Worm (Caenorhabditis elegans) whole organism, late embryonic: ENCODE results near the gene cpin-1.

Experiments
- C08G9.2 ChIP-seq: sonication (generic microtip); optimal IDR thresholded peaks from 2 replicates; lab custom pipeline; 2016; ENCODE audit warnings: mild to moderate bottlenecking, missing genetic modification characterization, moderate library complexity, missing compliant biosample characterization
- C38D4.7 ChIP-seq: fragments of 200-800 bp; sonication (Bioruptor generic); optimal IDR thresholded peaks from 2 replicates; lab custom pipeline; 2018; ENCODE audit warnings: mild to moderate bottlenecking, missing genetic modification characterization, moderate library complexity, missing compliant biosample characterization
- F13H6.1 ChIP-seq: sonication (generic microtip); optimal IDR thresholded peaks from 2 replicates; lab custom pipeline; 2016; ENCODE audit warnings: missing genetic modification characterization, missing compliant biosample characterization
- K02D7.2 ChIP-seq: sonication (generic microtip); optimal IDR thresholded peaks from 2 replicates; lab custom pipeline; 2017; ENCODE audit warnings: mild to moderate bottlenecking, missing genetic modification characterization, missing compliant biosample characterization
- Y22D7AL.16 ChIP-seq: sonication (generic microtip); optimal IDR thresholded peaks from 2 replicates; lab custom pipeline; 2016; ENCODE audit warnings: missing genetic modification characterization, missing compliant biosample characterization
- ama-1 ChIP-seq: fragments of 150-350 bp; optimal IDR thresholded peaks from 2 replicates; lab custom pipeline; 2014
- ceh-14 ChIP-seq: sonication (generic microtip); optimal IDR thresholded peaks from 2 replicates; lab custom pipeline; 2016; ENCODE audit warnings: missing genotype, missing genetic modification characterization, missing compliant biosample characterization
- ceh-18 ChIP-seq: sonication (generic microtip); optimal IDR thresholded peaks from 2 replicates; lab custom pipeline; 2016; ENCODE audit warnings: missing genetic modification characterization, missing compliant biosample characterization
- ceh-2 ChIP-seq: sonication (generic microtip); optimal IDR thresholded peaks from 2 replicates; lab custom pipeline; 2016; ENCODE audit warnings: missing genotype, missing genetic modification characterization, missing compliant biosample characterization
- ceh-31 ChIP-seq: sonication (generic microtip); optimal IDR thresholded peaks from 2 replicates; lab custom pipeline; 2016; ENCODE audit warnings: missing genetic modification characterization, missing compliant biosample characterization
- ceh-45 ChIP-seq: fragments of 200-800 bp; sonication (Bioruptor generic); IDR thresholded peaks from 2 replicates; pipeline ENCODE4 v1.3.6; 2022; ENCODE audit warnings: missing genetic modification reagents, missing genetic modification characterization, missing compliant biosample characterization
- ceh-48 ChIP-seq: sonication (generic microtip); optimal IDR thresholded peaks from 2 replicates; lab custom pipeline; 2016; ENCODE audit warnings: missing genetic modification characterization, inconsistent platforms, missing compliant biosample characterization
- ceh-6 ChIP-seq: fragments of 200-800 bp; sonication (Bioruptor generic); optimal IDR thresholded peaks from 2 replicates; lab custom pipeline; 2018; ENCODE audit warnings: mild to moderate bottlenecking, missing genetic modification characterization, missing compliant biosample characterization
- ceh-9 ChIP-seq: sonication (generic microtip); optimal IDR thresholded peaks from 2 replicates; lab custom pipeline; 2016; ENCODE audit warnings: mild to moderate bottlenecking, missing genetic modification characterization, inconsistent platforms, missing compliant biosample characterization
- dve-1 ChIP-seq: sonication (generic microtip); optimal IDR thresholded peaks from 2 replicates; lab custom pipeline; 2017; ENCODE audit warnings: antibody characterized with exemption, mild to moderate bottlenecking, missing genetic modification characterization, missing compliant biosample characterization
- elt-4 ChIP-seq: sonication (generic microtip); optimal IDR thresholded peaks from 2 replicates; lab custom pipeline; 2016; ENCODE audit warnings: missing genetic modification characterization, missing compliant biosample characterization
- ets-4 ChIP-seq: sonication (generic microtip); optimal IDR thresholded peaks from 2 replicates; lab custom pipeline; 2016; ENCODE audit warnings: missing genetic modification characterization, missing compliant biosample characterization
- fax-1 ChIP-seq: sonication (generic microtip); optimal IDR thresholded peaks from 2 replicates; lab custom pipeline; 2016; ENCODE audit warnings: missing genotype, missing genetic modification characterization, missing compliant biosample characterization
- fkh-6 ChIP-seq: sonication (generic microtip); optimal IDR thresholded peaks from 2 replicates; lab custom pipeline; 2016; ENCODE audit warnings: missing genetic modification characterization, missing compliant biosample characterization
- gmeb-2 ChIP-seq: sonication (generic microtip); optimal IDR thresholded peaks from 2 replicates; lab custom pipeline; 2016; ENCODE audit warnings: missing genetic modification characterization, inconsistent platforms, missing compliant biosample characterization
- hlh-13 ChIP-seq: fragments of 200-800 bp; sonication (Bioruptor generic); optimal IDR thresholded peaks from 2 replicates; lab custom pipeline; 2018; ENCODE audit warnings: mild to moderate bottlenecking, missing genetic modification characterization, missing compliant biosample characterization
- hlh-15 ChIP-seq: sonication (generic microtip); optimal IDR thresholded peaks from 2 replicates; lab custom pipeline; 2016; ENCODE audit warnings: missing genetic modification characterization, missing compliant biosample characterization
- hlh-30 ChIP-seq: sonication (generic microtip); optimal IDR thresholded peaks from 2 replicates; lab custom pipeline; 2017; ENCODE audit warnings: antibody characterized with exemption, missing genetic modification characterization, missing compliant biosample characterization; ENCODE audit not compliant: insufficient read depth
- hlh-6 ChIP-seq: sonication (generic microtip); optimal IDR thresholded peaks from 2 replicates; lab custom pipeline; 2016; ENCODE audit warnings: missing genotype, missing genetic modification characterization, missing compliant biosample characterization
- hlh-8 ChIP-seq: sonication (generic microtip); optimal IDR thresholded peaks from 2 replicates; lab custom pipeline; 2016; ENCODE audit warnings: missing genotype, missing genetic modification characterization, missing compliant biosample characterization
- lim-6 ChIP-seq: sonication (generic microtip); optimal IDR thresholded peaks from 2 replicates; lab custom pipeline; 2016; ENCODE audit warnings: missing genetic modification characterization, missing compliant biosample characterization
- lin-11 ChIP-seq: fragments of 200-800 bp; sonication (Bioruptor generic); optimal IDR thresholded peaks from 2 replicates; lab custom pipeline; 2018; ENCODE audit warnings: mild to moderate bottlenecking, missing genetic modification characterization, missing compliant biosample characterization
- mec-3 ChIP-seq: sonication (generic microtip); optimal IDR thresholded peaks from 2 replicates; lab custom pipeline; 2016; ENCODE audit warnings: borderline replicate concordance, missing genetic modification characterization, missing compliant biosample characterization
- nfya-1 ChIP-seq: sonication (generic microtip); optimal IDR thresholded peaks from 2 replicates; lab custom pipeline; 2017; ENCODE audit warnings: missing genetic modification characterization, mild to moderate bottlenecking, missing compliant biosample characterization, antibody characterized with exemption, moderate library complexity
- nhr-11 ChIP-seq: fragments of 150-350 bp; optimal IDR thresholded peaks from 2 replicates; lab custom pipeline; 2014; ENCODE audit warnings: missing biosample characterization, missing genetic modification characterization
- nhr-232 ChIP-seq: sonication (generic microtip); optimal IDR thresholded peaks from 2 replicates; lab custom pipeline; 2016; ENCODE audit warnings: missing genetic modification characterization, missing compliant biosample characterization
- pat-9 ChIP-seq: fragments of 200-800 bp; sonication (Bioruptor generic); optimal IDR thresholded peaks from 2 replicates; lab custom pipeline; 2018; ENCODE audit warnings: mild to moderate bottlenecking, missing genetic modification characterization, moderate library complexity, missing compliant biosample characterization
- pha-4 ChIP-seq: fragments of 150-350 bp; optimal IDR thresholded peaks from 2 replicates; lab custom pipeline; 2018; ENCODE audit warnings: missing biosample characterization, missing genetic modification reagents, missing genetic modification characterization
- pqm-1 ChIP-seq: sonication (generic microtip); optimal IDR thresholded peaks from 2 replicates; lab custom pipeline; 2016; ENCODE audit warnings: missing genetic modification characterization, missing compliant biosample characterization
- pros-1 ChIP-seq: fragments of 150-350 bp; optimal IDR thresholded peaks from 2 replicates; lab custom pipeline; 2014; ENCODE audit warnings: missing biosample characterization, missing genetic modification reagents, missing genetic modification characterization
- ref-2 ChIP-seq: sonication (generic microtip); optimal IDR thresholded peaks from 2 replicates; lab custom pipeline; 2016; ENCODE audit warnings: missing genetic modification characterization, missing compliant biosample characterization
- sdc-2 ChIP-seq: sonication (generic microtip); optimal IDR thresholded peaks from 2 replicates; lab custom pipeline; 2016; ENCODE audit warnings: missing genotype, missing genetic modification characterization, missing compliant biosample characterization
- syd-9 ChIP-seq: sonication (generic microtip); optimal IDR thresholded peaks from 2 replicates; lab custom pipeline; 2016; ENCODE audit warnings: mild to moderate bottlenecking, missing genetic modification characterization, moderate library complexity, missing compliant biosample characterization
- tbx-2 ChIP-seq: sonication (generic microtip); optimal IDR thresholded peaks from 2 replicates; lab custom pipeline; 2016; ENCODE audit warnings: missing genetic modification characterization, missing compliant biosample characterization
- tbx-7 ChIP-seq: sonication (generic microtip); optimal IDR thresholded peaks from 2 replicates; lab custom pipeline; 2016; ENCODE audit warnings: missing genotype, missing genetic modification characterization, missing compliant biosample characterization
- ttx-3 ChIP-seq: sonication (generic microtip); optimal IDR thresholded peaks from 2 replicates; lab custom pipeline; 2016; ENCODE audit warnings: missing genetic modification reagents, missing genetic modification characterization, missing compliant biosample characterization
- unc-3 ChIP-seq, 2 experiments: fragments of 200-800 bp in 1 of 2; sonication (Bioruptor generic) in 1 of 2; sonication (generic microtip) in 1 of 2; conservative IDR thresholded peaks in 1 of 2; optimal IDR thresholded peaks in 1 of 2; 2 replicates each; pipeline versions ENCODE4 v1.3.6 to Lab custom; 2016 to 2022; ENCODE audit warnings: missing compliant biosample characterization in 2 of 2, missing genetic modification characterization in 2 of 2, missing genetic modification reagents in 1 of 2
- zip-5 ChIP-seq: sonication (generic microtip); optimal IDR thresholded peaks from 2 replicates; lab custom pipeline; 2016; ENCODE audit warnings: missing genetic modification characterization, missing compliant biosample characterization
- ztf-16 ChIP-seq: sonication (generic microtip); optimal IDR thresholded peaks from 2 replicates; lab custom pipeline; 2017; ENCODE audit warnings: missing genetic modification characterization, missing compliant biosample characterization

cpin-1 gene

ce11 chrIV:9464345-9464783 lies 13.9 kb downstream of the cpin-1 start:
- TF ChIP-seq fkh-6 (tag; lab: Kevin White, UChicago) (no peak), ama-1 (lab: Kevin White, UChicago) (peak; percentile 57)

ce11 chrIV:9467418-9467817 lies 16.9 kb downstream of the cpin-1 start, which contains the start of gene F38E11.6:
Gene F38E11.6, minus strand, starts transcription at chrIV:9467518.
- no peak for TF ChIP-seq zip-5 (tag; lab: Kevin White, UChicago)
- TF ChIP-seq ets-4 (tag; lab: Kevin White, UChicago) = no peak
- TF ChIP-seq elt-4 (tag; lab: Kevin White, UChicago) = no peak
- TF ChIP-seq Y22D7AL.16 (tag; lab: Kevin White, UChicago) = no peak
- no peak for TF ChIP-seq ttx-3 (tag; lab: Kevin White, UChicago)
- TF ChIP-seq ceh-18 (tag; lab: Kevin White, UChicago) = no peak
- TF ChIP-seq ceh-9 (tag; lab: Kevin White, UChicago) = no peak
- no peak for TF ChIP-seq nfya-1
- no peak for TF ChIP-seq hlh-6 (tag; lab: Kevin White, UChicago)
- TF ChIP-seq nhr-232 (tag; lab: Kevin White, UChicago) = no peak
- TF ChIP-seq dve-1 = no peak
- TF ChIP-seq ceh-48 = no peak
- TF ChIP-seq ref-2 = no peak
- no peak for TF ChIP-seq tbx-2 (tag; lab: Kevin White, UChicago)
- TF ChIP-seq hlh-8 (tag; lab: Kevin White, UChicago) = no peak

ce11 chrIV:9469293-9469692 lies 18.8 kb downstream of the cpin-1 start:
- TF ChIP-seq ref-2 (no peak), ceh-14 (tag; lab: Kevin White, UChicago) (no peak), hlh-6 (tag; lab: Kevin White, UChicago) (no peak), pha-4 (tag; lab: Kevin White, UChicago) (no peak), ama-1 (lab: Kevin White, UChicago) (no peak), hlh-13 (GFP tag; lab: Kevin White, UChicago) (no peak), ceh-6 (GFP tag; lab: Kevin White, UChicago) (no peak), ztf-16 (no peak), sdc-2 (tag; lab: Kevin White, UChicago) (no peak), ttx-3 (tag; lab: Kevin White, UChicago) (no peak), ceh-2 (no peak), pros-1 (tag; lab: Kevin White, UChicago) (no peak), K02D7.2 (tag; lab: Kevin White, UChicago) (no peak), fax-1 (tag; lab: Kevin White, UChicago) (no peak), fkh-6 (tag; lab: Kevin White, UChicago) (no peak), ceh-45 (no peak), syd-9 (tag; lab: Kevin White, UChicago) (no peak), gmeb-2 (no peak), F13H6.1 (no peak)

- TF ChIP-seq zip-5 (tag; lab: Kevin White, UChicago) (peak; percentile 80), ama-1 (lab: Kevin White, UChicago) (no peak), lim-6 (tag; lab: Kevin White, UChicago) (peak; percentile 83), ref-2 (peak; percentile 94), hlh-30 (tag; lab: Kevin White, UChicago) (peak; percentile 14), unc-3 (GFP tag; conservative IDR thresholded peaks at IDR 0.05; lab: Robert Waterston, UW) (peak; percentile 90), unc-3 (tag; optimal IDR thresholded peaks at IDR 0.05; lab: Kevin White, UChicago) (peak; percentile 88), pqm-1 (tag; lab: Kevin White, UChicago) (no peak), pat-9 (tag; lab: Kevin White, UChicago) (peak; percentile 93), ttx-3 (tag; lab: Kevin White, UChicago) (peak; percentile 93), tbx-7 (tag; lab: Kevin White, UChicago) (peak; percentile 57), pros-1 (tag; lab: Kevin White, UChicago) (no peak), nhr-232 (tag; lab: Kevin White, UChicago) (peak; percentile 87), mec-3 (tag; lab: Kevin White, UChicago) (peak; percentile 83), C08G9.2 (tag; lab: Kevin White, UChicago) (peak; percentile 87), hlh-15 (tag; lab: Kevin White, UChicago) (peak; percentile 84), lin-11 (tag; lab: Kevin White, UChicago) (peak; percentile 93), ceh-31 (tag; lab: Kevin White, UChicago) (peak; percentile 71), nfya-1 (peak; percentile 50), ceh-48 (peak; percentile 94), ceh-9 (tag; lab: Kevin White, UChicago) (peak; percentile 74), hlh-8 (tag; lab: Kevin White, UChicago) (peak; percentile 84), C38D4.7 (GFP tag; lab: Kevin White, UChicago) (peak; percentile 93), nhr-11 (tag; lab: Kevin White, UChicago) (no peak)
Observed at ce11 chrIV:9477135-9477928, 26.9 kb downstream of the cpin-1 start, which contains the start of gene wrt-3. Gene wrt-3, minus strand, starts transcription at chrIV:9477456.
